Fruit fly (Drosophila melanogaster) whole organism, wandering third instar larva: ENCODE measurements around the gene RpS28a.

Experiments
- Abd-B ChIP-seq: fragments of >200 bp; optimal IDR thresholded peaks from 2 replicates; lab custom pipeline; 2017; ENCODE audit warnings: missing biosample characterization, missing genetic modification characterization
- CG32264 ChIP-seq: fragments of 200-800 bp; sonication (Bioruptor generic); optimal IDR thresholded peaks from 2 replicates; lab custom pipeline; 2016; ENCODE audit warnings: missing biosample characterization, missing genetic modification characterization
- CG9705 ChIP-seq: fragments of 200-800 bp; sonication (Bioruptor generic); optimal IDR thresholded peaks from 2 replicates; lab custom pipeline; 2018; ENCODE audit warnings: missing biosample characterization, mild to moderate bottlenecking, missing genetic modification characterization
- CrebA ChIP-seq: fragments of 200-800 bp; sonication (Bioruptor generic); optimal IDR thresholded peaks from 2 replicates; lab custom pipeline; 2016; ENCODE audit warnings: missing biosample characterization, mild to moderate bottlenecking, missing genetic modification characterization, borderline replicate concordance
- Dfd ChIP-seq: fragments of >200 bp; optimal IDR thresholded peaks from 2 replicates; lab custom pipeline; 2017; ENCODE audit warnings: missing biosample characterization, missing genetic modification characterization
- Dif ChIP-seq: fragments of 200-275, 200-300 bp; sonication (Bioruptor generic); optimal IDR thresholded peaks from 2 replicates; lab custom pipeline; 2018; ENCODE audit warnings: missing biosample characterization, missing genetic modification characterization; ENCODE audit not compliant: partially characterized antibody
- GATAd ChIP-seq: sonication (Bioruptor generic); optimal IDR thresholded peaks from 2 replicates; lab custom pipeline; 2016; ENCODE audit warnings: missing biosample characterization, missing genetic modification characterization
- HLH106 ChIP-seq: fragments of 200-800 bp; optimal IDR thresholded peaks from 3 replicates; lab custom pipeline; 2019; ENCODE audit warnings: missing biosample characterization, mild to moderate bottlenecking, missing genetic modification characterization, moderate library complexity
- Hnf4 ChIP-seq: fragments of 200-800 bp; sonication (Bioruptor generic); optimal IDR thresholded peaks from 2 replicates; lab custom pipeline; 2016; ENCODE audit warnings: missing biosample characterization, mild to moderate bottlenecking, missing genetic modification characterization
- Hr78 ChIP-seq: fragments of >200 bp; optimal IDR thresholded peaks from 2 replicates; lab custom pipeline; 2017; ENCODE audit warnings: missing biosample characterization, missing genetic modification characterization
- Hr83 ChIP-seq: fragments of 200-300 bp; sonication (Bioruptor generic); optimal IDR thresholded peaks from 2 replicates; lab custom pipeline; 2016; ENCODE audit warnings: missing biosample characterization, mild to moderate bottlenecking, missing genetic modification characterization, moderate library complexity; ENCODE audit not compliant: poor library complexity, severe bottlenecking
- Jra ChIP-seq: sonication (Bioruptor generic); optimal IDR thresholded peaks from 2 replicates; lab custom pipeline; 2016; ENCODE audit warnings: missing biosample characterization, missing genetic modification characterization
- Myc ChIP-seq: fragments of >200 bp; optimal IDR thresholded peaks from 2 replicates; lab custom pipeline; 2017
- N ChIP-seq: fragments of >200 bp; optimal IDR thresholded peaks from 2 replicates; lab custom pipeline; 2018; ENCODE audit warnings: missing biosample characterization, missing external identifiers, missing genetic modification characterization
- OdsH ChIP-seq: fragments of 200-800 bp; sonication (Bioruptor generic); optimal IDR thresholded peaks from 2 replicates; lab custom pipeline; 2016; ENCODE audit warnings: missing biosample characterization, mild to moderate bottlenecking, missing genetic modification characterization
- Rel ChIP-seq, 2 experiments: fragments of 200-800 bp; sonication (Bioruptor generic) in 1 of 2; optimal IDR thresholded peaks; 2 replicates in 1 of 2; 3 replicates in 1 of 2; lab custom pipeline; 2016 to 2019; ENCODE audit warnings: mild to moderate bottlenecking in 2 of 2, missing biosample characterization in 2 of 2, missing genetic modification characterization in 2 of 2, moderate library complexity in 1 of 2
- Sp1 ChIP-seq: fragments of 200-800 bp; sonication (Bioruptor generic); optimal IDR thresholded peaks from 3 replicates; lab custom pipeline; 2019; ENCODE audit warnings: missing biosample characterization, mild to moderate bottlenecking, missing genetic modification characterization, moderate library complexity
- Vsx2 ChIP-seq: fragments of 200-300, 225-300 bp; sonication (Bioruptor generic); optimal IDR thresholded peaks from 2 replicates; lab custom pipeline; 2018; ENCODE audit warnings: missing biosample characterization, missing genetic modification characterization; ENCODE audit not compliant: partially characterized antibody
- br ChIP-seq: fragments of 200-800 bp; sonication (Bioruptor generic); optimal IDR thresholded peaks from 2 replicates; lab custom pipeline; 2016; ENCODE audit warnings: missing biosample characterization, missing genetic modification characterization
- dl ChIP-seq, 2 experiments: fragments of 175-275, 200-275 bp in 1 of 2; fragments of 200-275 bp in 1 of 2; sonication (Bioruptor generic); optimal IDR thresholded peaks; lab custom pipeline; 2018; ENCODE audit warnings: mild to moderate bottlenecking in 2 of 2, missing biosample characterization in 2 of 2, missing genetic modification characterization in 2 of 2, moderate library complexity in 2 of 2; ENCODE audit not compliant: partially characterized antibody in 2 of 2, insufficient read depth in 1 of 2
- dmrt93B ChIP-seq: fragments of 200-800 bp; sonication (Bioruptor generic); optimal IDR thresholded peaks from 2 replicates; lab custom pipeline; 2018; ENCODE audit warnings: missing biosample characterization, mild to moderate bottlenecking, missing genetic modification characterization
- ey ChIP-seq: fragments of 200-800 bp; sonication (Bioruptor generic); optimal IDR thresholded peaks from 2 replicates; lab custom pipeline; 2016; ENCODE audit warnings: missing biosample characterization, missing genetic modification characterization
- foxo ChIP-seq, 2 experiments: fragments of 200-800 bp; sonication (Bioruptor generic); optimal IDR thresholded peaks; 2 replicates in 1 of 2; 3 replicates in 1 of 2; lab custom pipeline; 2016 to 2017; ENCODE audit warnings: missing biosample characterization in 2 of 2, missing genetic modification characterization in 2 of 2
- h ChIP-seq: fragments of 200-800 bp; sonication (Bioruptor generic); optimal IDR thresholded peaks from 3 replicates; lab custom pipeline; 2016; ENCODE audit warnings: missing biosample characterization, mild to moderate bottlenecking, missing genetic modification characterization
- jim ChIP-seq: fragments of 175-275, 200-325 bp; sonication (Bioruptor generic); optimal IDR thresholded peaks from 2 replicates; lab custom pipeline; 2016; ENCODE audit warnings: missing biosample characterization, mild to moderate bottlenecking, missing genetic modification characterization
- pan ChIP-seq: fragments of >200 bp; optimal IDR thresholded peaks from 2 replicates; lab custom pipeline; 2017
- psq ChIP-seq: fragments of 200-800 bp; sonication (Bioruptor generic); optimal IDR thresholded peaks from 3 replicates; lab custom pipeline; 2017; ENCODE audit warnings: missing biosample characterization, mild to moderate bottlenecking, missing genetic modification characterization, moderate library complexity
- rgr ChIP-seq: fragments of 200-800 bp; sonication (Bioruptor generic); optimal IDR thresholded peaks from 3 replicates; lab custom pipeline; 2016; ENCODE audit warnings: missing biosample characterization, mild to moderate bottlenecking, missing genetic modification characterization
- sage ChIP-seq: fragments of 200-800 bp; sonication (Bioruptor generic); optimal IDR thresholded peaks from 2 replicates; lab custom pipeline; 2016; ENCODE audit warnings: missing biosample characterization, mild to moderate bottlenecking, missing genetic modification characterization
- sv ChIP-seq: fragments of 200-800 bp; sonication (Bioruptor generic); optimal IDR thresholded peaks from 3 replicates; lab custom pipeline; 2016; ENCODE audit warnings: missing biosample characterization, missing genetic modification characterization
- tai ChIP-seq: sonication (Bioruptor generic); optimal IDR thresholded peaks from 2 replicates; lab custom pipeline; 2016; ENCODE audit warnings: missing biosample characterization, missing genetic modification characterization
- usp ChIP-seq: fragments of >200 bp; optimal IDR thresholded peaks from 2 replicates; lab custom pipeline; 2017; ENCODE audit warnings: missing biosample characterization, missing genetic modification characterization
- woc ChIP-seq: sonication (Bioruptor generic); optimal IDR thresholded peaks from 2 replicates; lab custom pipeline; 2016; ENCODE audit warnings: missing biosample characterization, mild to moderate bottlenecking, missing genetic modification characterization

RpS28a gene

dm6 chr3R:30052455-30053046 is 30.1 kb upstream of the RpS28a start, which contains the start of gene Jasper:
Jasper (plus strand) TSS chr3R:30052514.
- TF ChIP-seq HLH106 (tag; lab: Kevin White, UChicago) (peak; percentile 11), OdsH (GFP tag; lab: Kevin White, UChicago) (no peak), Rel (GFP tag; optimal IDR thresholded peaks at IDR 0.05; lab: Kevin White, UChicago) (no peak), Rel (tag; optimal IDR thresholded peaks at IDR 0.05; lab: Kevin White, UChicago) (peak; percentile 26), Hnf4 (GFP tag; lab: Kevin White, UChicago) (no peak), usp (no peak), Abd-B (no peak), Myc (lab: Kevin White, UChicago) (peak; percentile 28), h (GFP tag; lab: Kevin White, UChicago) (no peak), Jra (GFP tag; lab: Kevin White, UChicago) (no peak), Vsx2 (GFP tag; lab: Kevin White, UChicago) (no peak), Dif (GFP tag; lab: Kevin White, UChicago) (peak; percentile 11), Sp1 (GFP tag; lab: Kevin White, UChicago) (peak; percentile 29), rgr (GFP tag; lab: Kevin White, UChicago) (no peak), Dfd (no peak)

- no peak for TF ChIP-seq psq (GFP tag; lab: Kevin White, UChicago)
- TF ChIP-seq h (GFP tag; lab: Kevin White, UChicago): no peak
- TF ChIP-seq CG32264 (GFP tag; lab: Kevin White, UChicago): no peak
- no peak for TF ChIP-seq Dfd
- TF ChIP-seq HLH106 (tag; lab: Kevin White, UChicago): no peak
- TF ChIP-seq usp: no peak
- TF ChIP-seq tai (GFP tag; lab: Kevin White, UChicago): no peak
- no peak for TF ChIP-seq jim (GFP tag; lab: Kevin White, UChicago)
- no peak for TF ChIP-seq woc (GFP tag; lab: Kevin White, UChicago)
- TF ChIP-seq rgr (GFP tag; lab: Kevin White, UChicago): no peak
- TF ChIP-seq Vsx2 (GFP tag; lab: Kevin White, UChicago): no peak
- TF ChIP-seq GATAd (GFP tag; lab: Kevin White, UChicago): no peak
- no peak for TF ChIP-seq dmrt93B
- no peak for TF ChIP-seq Myc (lab: Kevin White, UChicago)
- no peak for TF ChIP-seq CG9705 (GFP tag; lab: Kevin White, UChicago)
- no peak for TF ChIP-seq ey
- TF ChIP-seq Hr78 (GFP tag; lab: Kevin White, UChicago): no peak
- TF ChIP-seq CrebA (GFP tag; lab: Kevin White, UChicago): no peak
- TF ChIP-seq dl (GFP tag; optimal IDR thresholded peaks at IDR 0.05; lab: Kevin White, UChicago; ENCODE audit: insufficient read depth in 1 of 2, partially characterized antibody in 2 of 2): no peak
These were observed 29.5 kb upstream of the RpS28a start, which contains the start of gene CG15528 for dm6 chr3R:30051933-30052332. CG15528 (minus strand) TSS chr3R:30052112.

dm6 chr3R:30050448-30050847 is 28.0 kb upstream of the RpS28a start:
- no peak for TF ChIP-seq Hr83
- no peak for TF ChIP-seq foxo (GFP tag; optimal IDR thresholded peaks at IDR 0.05; lab: Kevin White, UChicago)
- no peak for TF ChIP-seq tai (GFP tag; lab: Kevin White, UChicago)
- no peak for TF ChIP-seq HLH106 (tag; lab: Kevin White, UChicago)
- no peak for TF ChIP-seq Myc (lab: Kevin White, UChicago)
- TF ChIP-seq ey: no peak
- TF ChIP-seq Dif (GFP tag; lab: Kevin White, UChicago): no peak
- TF ChIP-seq Hnf4 (GFP tag; lab: Kevin White, UChicago): no peak
- no peak for TF ChIP-seq Vsx2 (GFP tag; lab: Kevin White, UChicago)
- TF ChIP-seq sage (GFP tag; lab: Kevin White, UChicago): no peak
- no peak for TF ChIP-seq woc (GFP tag; lab: Kevin White, UChicago)
- no peak for TF ChIP-seq Abd-B
- no peak for TF ChIP-seq br
- no peak for TF ChIP-seq N (GFP tag; lab: Kevin White, UChicago)
- TF ChIP-seq sv (GFP tag; lab: Kevin White, UChicago): no peak
- no peak for TF ChIP-seq pan (lab: Kevin White, UChicago)
- no peak for TF ChIP-seq rgr (GFP tag; lab: Kevin White, UChicago)
- no peak for TF ChIP-seq Jra (GFP tag; lab: Kevin White, UChicago)
- no peak for TF ChIP-seq CG9705 (GFP tag; lab: Kevin White, UChicago)
